Worm (Caenorhabditis elegans) whole organism, L1 larva: ENCODE measurements around the gene wht-3.
A peak's percentile ranks its signal among the peaks of the same experiment; 100 is the strongest.

ENCODE experiments used
- C34B4.2 ChIP-seq: sonication (generic microtip); optimal IDR thresholded peaks from 2 replicates; lab custom pipeline; 2017; ENCODE audit warnings: mild to moderate bottlenecking, missing genetic modification characterization, missing compliant biosample characterization
- Y116A8C.19 ChIP-seq: sonication (generic microtip); optimal IDR thresholded peaks from 2 replicates; lab custom pipeline; 2016; ENCODE audit warnings: missing compliant biosample characterization, missing genetic modification characterization, borderline replicate concordance
- aha-1 ChIP-seq: fragments of 150-350 bp; optimal IDR thresholded peaks from 2 replicates; lab custom pipeline; 2014; ENCODE audit warnings: missing biosample characterization, missing genetic modification characterization
- ceh-63 ChIP-seq: fragments of 200-800 bp; sonication (Bioruptor generic); optimal IDR thresholded peaks from 2 replicates; lab custom pipeline; 2018; ENCODE audit warnings: mild to moderate bottlenecking, missing genetic modification characterization, missing compliant biosample characterization
- ceh-8 ChIP-seq: fragments of 200-800 bp; sonication (Bioruptor generic); optimal IDR thresholded peaks from 2 replicates; lab custom pipeline; 2018; ENCODE audit warnings: mild to moderate bottlenecking, missing genetic modification characterization, moderate library complexity, missing compliant biosample characterization
- ceh-82 ChIP-seq, 3 experiments: fragments of 150-350 bp in 1 of 3; sonication (generic microtip) in 2 of 3; optimal IDR thresholded peaks; 2 replicates each; lab custom pipeline; 2014 to 2017; ENCODE audit warnings: missing biosample characterization in 3 of 3, missing genetic modification characterization in 3 of 3
- ceh-88 ChIP-seq: fragments of 200-800 bp; sonication (Bioruptor generic); IDR thresholded peaks from 2 replicates; pipeline ENCODE4 v1.3.6; 2022; ENCODE audit warnings: missing genetic modification characterization, missing compliant biosample characterization
- dsc-1 ChIP-seq: sonication (generic microtip); optimal IDR thresholded peaks from 2 replicates; lab custom pipeline; 2016; ENCODE audit warnings: mild to moderate bottlenecking, missing genetic modification characterization, missing compliant biosample characterization
- efl-1 ChIP-seq, 4 experiments: fragments of 150-350 bp; optimal IDR thresholded peaks in 3 of 4; peaks in 1 of 4; 1 replicate in 1 of 4; 2 replicates in 3 of 4; lab custom pipeline; 2014; ENCODE audit warnings: missing biosample characterization in 2 of 4, missing genetic modification characterization in 2 of 4, missing genetic modification reagents in 2 of 4
- egl-13 ChIP-seq: sonication (generic microtip); optimal IDR thresholded peaks from 2 replicates; lab custom pipeline; 2016; ENCODE audit warnings: missing genotype, missing genetic modification reagents, missing genetic modification characterization, missing compliant biosample characterization
- egl-27 ChIP-seq, 2 experiments: fragments of 150-350 bp in 1 of 2; sonication (generic microtip); optimal IDR thresholded peaks; 3 replicates each; lab custom pipeline; 2017 to 2018; ENCODE audit warnings: missing biosample characterization in 2 of 2, missing genetic modification characterization in 2 of 2, missing genetic modification reagents in 2 of 2
- elt-2 ChIP-seq: sonication (generic microtip); optimal IDR thresholded peaks from 2 replicates; lab custom pipeline; 2016; ENCODE audit warnings: missing genetic modification characterization, mild to moderate bottlenecking, inconsistent platforms, missing compliant biosample characterization, missing genetic modification reagents
- elt-3 ChIP-seq, 6 experiments: fragments of 150-350 bp in 1 of 6; sonication (generic microtip); optimal IDR thresholded peaks; 2 replicates each; lab custom pipeline; 2017 to 2018; ENCODE audit warnings: missing biosample characterization in 6 of 6, missing genetic modification characterization in 6 of 6, inconsistent platforms in 1 of 6
- fkh-4 ChIP-seq: sonication (generic microtip); optimal IDR thresholded peaks from 2 replicates; lab custom pipeline; 2016; ENCODE audit warnings: missing compliant biosample characterization, missing genetic modification characterization, borderline replicate concordance
- fkh-8 ChIP-seq: sonication (generic microtip); optimal IDR thresholded peaks from 2 replicates; lab custom pipeline; 2016; ENCODE audit warnings: mild to moderate bottlenecking, missing genetic modification characterization, missing compliant biosample characterization
- grh-1 ChIP-seq: fragments of 200-800 bp; sonication (Bioruptor generic); IDR thresholded peaks from 2 replicates; pipeline ENCODE4 v1.3.6; 2022; ENCODE audit warnings: missing genetic modification reagents, missing genetic modification characterization, missing compliant biosample characterization
- hpl-2 ChIP-seq: fragments of 150-350 bp; optimal IDR thresholded peaks from 2 replicates; lab custom pipeline; 2014; ENCODE audit warnings: missing biosample characterization, missing genetic modification reagents, missing genetic modification characterization
- lin-13 ChIP-seq: fragments of 150-350 bp; optimal IDR thresholded peaks from 2 replicates; lab custom pipeline; 2014; ENCODE audit warnings: missing biosample characterization, missing genetic modification reagents, missing genetic modification characterization
- lin-15B ChIP-seq: fragments of 150-350 bp; sonication (generic microtip); optimal IDR thresholded peaks from 3 replicates; lab custom pipeline; 2014; ENCODE audit warnings: missing biosample characterization, missing genetic modification characterization
- lin-35 ChIP-seq, 2 experiments: fragments of 150-350 bp; optimal IDR thresholded peaks; 2 replicates each; lab custom pipeline; 2014; ENCODE audit warnings: missing biosample characterization in 2 of 2, missing genetic modification characterization in 2 of 2, missing genetic modification reagents in 2 of 2
- lin-39 ChIP-seq: fragments of 150-350 bp; optimal IDR thresholded peaks from 2 replicates; lab custom pipeline; 2014; ENCODE audit warnings: missing biosample characterization, missing genetic modification reagents, missing genetic modification characterization
- mef-2 ChIP-seq: fragments of 150-350 bp; optimal IDR thresholded peaks from 2 replicates; lab custom pipeline; 2014; ENCODE audit warnings: missing biosample characterization, missing genetic modification characterization
- mep-1 ChIP-seq: fragments of 150-350 bp; optimal IDR thresholded peaks from 2 replicates; lab custom pipeline; 2014; ENCODE audit warnings: missing biosample characterization, missing genetic modification characterization
- nhr-11 ChIP-seq: fragments of 150-350 bp; optimal IDR thresholded peaks from 2 replicates; lab custom pipeline; 2014; ENCODE audit warnings: missing biosample characterization, missing genetic modification characterization
- nhr-12 ChIP-seq: sonication (generic microtip); optimal IDR thresholded peaks from 2 replicates; lab custom pipeline; 2017; ENCODE audit warnings: missing biosample characterization, missing genetic modification characterization
- nhr-20 ChIP-seq: sonication (generic microtip); optimal IDR thresholded peaks from 2 replicates; lab custom pipeline; 2016; ENCODE audit warnings: mild to moderate bottlenecking, missing genetic modification characterization, missing compliant biosample characterization
- nhr-237 ChIP-seq: fragments of 150-350 bp; optimal IDR thresholded peaks from 2 replicates; lab custom pipeline; 2014; ENCODE audit warnings: missing biosample characterization, missing genetic modification characterization
- nhr-47 ChIP-seq: sonication (generic microtip); optimal IDR thresholded peaks from 2 replicates; lab custom pipeline; 2016; ENCODE audit warnings: mild to moderate bottlenecking, missing genetic modification characterization, moderate library complexity, missing compliant biosample characterization
- nhr-71 ChIP-seq: sonication (generic microtip); optimal IDR thresholded peaks from 2 replicates; lab custom pipeline; 2016; ENCODE audit warnings: mild to moderate bottlenecking, missing genetic modification characterization, moderate library complexity, missing compliant biosample characterization
- nhr-77 ChIP-seq: fragments of 150-350 bp; optimal IDR thresholded peaks from 2 replicates; lab custom pipeline; 2014; ENCODE audit warnings: missing biosample characterization, missing genetic modification characterization
- nhr-84 ChIP-seq: sonication (generic microtip); optimal IDR thresholded peaks from 2 replicates; lab custom pipeline; 2017; ENCODE audit warnings: missing biosample characterization, missing genetic modification characterization
- nhr-85 ChIP-seq: sonication (generic microtip); peaks from one replicate; lab custom pipeline; 2016; ENCODE audit warnings: missing genetic modification characterization, inconsistent platforms, missing compliant biosample characterization
- nhr-90 ChIP-seq: sonication (generic microtip); optimal IDR thresholded peaks from 2 replicates; lab custom pipeline; 2016; ENCODE audit warnings: mild to moderate bottlenecking, missing genetic modification characterization, missing compliant biosample characterization; ENCODE audit not compliant: poor library complexity
- pqm-1 ChIP-seq: sonication (generic microtip); optimal IDR thresholded peaks from 3 replicates; lab custom pipeline; 2017; ENCODE audit warnings: missing biosample characterization, missing genetic modification characterization
- rnt-1 ChIP-seq: sonication (generic microtip); optimal IDR thresholded peaks from 2 replicates; lab custom pipeline; 2016; ENCODE audit warnings: mild to moderate bottlenecking, missing genetic modification characterization, moderate library complexity, missing compliant biosample characterization
- skn-1 ChIP-seq: fragments of 150-350 bp; optimal IDR thresholded peaks from 2 replicates; lab custom pipeline; 2014; ENCODE audit warnings: missing biosample characterization, missing genetic modification characterization
- snpc-4 ChIP-seq: fragments of 150-350 bp; optimal IDR thresholded peaks from 2 replicates; lab custom pipeline; 2014; ENCODE audit warnings: missing biosample characterization, missing genetic modification characterization
- sup-37 ChIP-seq: fragments of 200-800 bp; sonication (Bioruptor generic); optimal IDR thresholded peaks from 2 replicates; lab custom pipeline; 2018; ENCODE audit warnings: mild to moderate bottlenecking, missing genetic modification characterization, missing compliant biosample characterization
- tbx-2 ChIP-seq: sonication (generic microtip); optimal IDR thresholded peaks from 2 replicates; lab custom pipeline; 2016; ENCODE audit warnings: missing genetic modification characterization, missing compliant biosample characterization
- tlp-1 ChIP-seq: fragments of 150-350 bp; optimal IDR thresholded peaks from 2 replicates; lab custom pipeline; 2014; ENCODE audit warnings: missing biosample characterization, missing genetic modification characterization
- unc-86 ChIP-seq: sonication (generic microtip); optimal IDR thresholded peaks from 2 replicates; lab custom pipeline; 2016; ENCODE audit warnings: missing genetic modification characterization, missing compliant biosample characterization
- unc-98 ChIP-seq: fragments of 200-800 bp; sonication (Bioruptor generic); IDR thresholded peaks from 2 replicates; pipeline ENCODE4 v1.3.6; 2022; ENCODE audit warnings: missing genetic modification characterization, missing compliant biosample characterization
- vab-15 ChIP-seq: sonication (generic microtip); optimal IDR thresholded peaks from 2 replicates; lab custom pipeline; 2017; ENCODE audit warnings: missing genotype, mild to moderate bottlenecking, missing genetic modification characterization, missing compliant biosample characterization
- zip-4 ChIP-seq: fragments of 200-800 bp; sonication (Bioruptor generic); optimal IDR thresholded peaks from 2 replicates; lab custom pipeline; 2018; ENCODE audit warnings: mild to moderate bottlenecking, missing genetic modification characterization, moderate library complexity, missing compliant biosample characterization
- ztf-4 ChIP-seq: fragments of 150-350 bp; optimal IDR thresholded peaks from 2 replicates; lab custom pipeline; 2014; ENCODE audit warnings: missing biosample characterization, missing genetic modification characterization

The wht-3 gene

DNA sequence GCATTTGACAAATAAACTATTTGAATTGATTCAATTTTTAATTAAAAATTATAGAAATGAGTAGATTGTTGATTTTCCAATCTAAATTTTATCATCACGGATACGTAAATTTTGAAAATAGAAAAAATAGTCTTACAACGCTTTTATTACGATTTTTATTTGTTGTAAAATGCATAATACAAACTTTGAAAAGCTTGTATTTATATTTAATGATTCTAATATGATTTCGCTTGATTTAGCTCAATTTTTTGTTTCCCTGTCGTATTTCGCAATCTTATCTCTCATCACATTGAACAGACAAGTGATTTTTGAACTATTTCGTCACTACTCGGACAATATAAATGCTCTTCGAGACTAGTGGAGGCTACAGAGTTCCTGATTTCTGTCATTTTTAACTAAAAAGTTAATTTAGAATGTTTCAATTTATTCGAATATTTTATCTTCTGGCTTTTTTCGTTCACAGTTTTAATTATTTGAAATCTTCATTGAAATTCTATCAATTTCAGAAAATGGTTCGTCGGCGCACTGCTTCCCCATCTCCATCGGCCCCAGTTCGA is at the start of gene wht-3, which contains the start of gene har-1:
wht-3 (minus strand) TSS at position 51 of the 557 bp plus-strand sequence.
har-1 (plus strand) TSS at position 507 of the 557 bp plus-strand sequence.
- TF ChIP-seq nhr-77 (tag; lab: Kevin White, UChicago) (no peak), pqm-1 (tag; lab: Kevin White, UChicago) (no peak), Y116A8C.19 (tag; lab: Kevin White, UChicago) (no peak), nhr-71 (tag; lab: Kevin White, UChicago) (peak; percentile 18), fkh-8 (tag; lab: Kevin White, UChicago) (no peak), zip-4 (peak; percentile 26), C34B4.2 (no peak), egl-27 (tag; optimal IDR thresholded peaks at IDR 0.05; lab: Kevin White, UChicago) (no peak), rnt-1 (tag; lab: Kevin White, UChicago) (no peak), efl-1 (optimal IDR thresholded peaks at IDR 0.05; lab: Kevin White, UChicago) (peak in 1 of 2 experiments; percentile 3), efl-1 (GFP tag; optimal IDR thresholded peaks at IDR 0.05 in 1 of 2; lab: Kevin White, UChicago) (no peak), nhr-47 (tag; lab: Kevin White, UChicago) (no peak), nhr-12 (tag; lab: Kevin White, UChicago) (no peak), unc-86 (tag; lab: Kevin White, UChicago) (no peak), egl-13 (tag; lab: Kevin White, UChicago) (no peak), skn-1 (tag; lab: Kevin White, UChicago) (peak; percentile 57), snpc-4 (no peak), mep-1 (tag; lab: Kevin White, UChicago) (peak; percentile 39), aha-1 (tag; lab: Kevin White, UChicago) (no peak), ceh-8 (GFP tag; lab: Kevin White, UChicago) (no peak), fkh-4 (tag; lab: Kevin White, UChicago) (no peak), dsc-1 (no peak), lin-13 (GFP tag; lab: Kevin White, UChicago) (no peak), lin-15B (tag; lab: Kevin White, UChicago) (no peak), tbx-2 (tag; lab: Kevin White, UChicago) (no peak), ceh-88 (GFP tag; lab: Robert Waterston, UW) (peak; percentile 28; the same call in 1 of the 2 replicates), hpl-2 (GFP tag; lab: Kevin White, UChicago) (no peak), vab-15 (tag; lab: Kevin White, UChicago) (no peak), nhr-85 (tag; lab: Kevin White, UChicago) (peak; percentile 37), sup-37 (GFP tag; lab: Kevin White, UChicago) (no peak), nhr-84 (tag; lab: Kevin White, UChicago) (no peak), nhr-90 (tag; lab: Kevin White, UChicago) (no peak)
- TF ChIP-seq, all 84 proteins: peak for 7

DNA sequence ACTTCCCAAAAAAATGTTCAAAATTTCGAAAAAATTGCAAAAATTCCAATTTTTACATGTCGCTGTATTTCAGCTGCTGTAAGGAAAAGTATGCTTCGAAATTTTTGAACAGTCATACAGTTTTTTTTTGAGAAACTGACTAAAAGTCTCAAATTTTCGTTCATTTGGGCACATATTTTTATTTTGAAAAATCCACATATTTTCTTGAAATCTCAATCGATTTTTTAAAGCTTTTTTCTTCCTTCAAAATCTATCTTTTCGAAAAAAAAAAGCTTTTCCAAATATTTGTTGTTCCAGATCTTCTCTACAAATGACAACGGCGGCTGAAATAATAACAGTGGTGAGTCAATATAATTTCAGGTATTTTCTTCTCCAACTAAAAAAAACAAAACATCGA is 45.6 kb upstream of the wht-3 start, which contains the start of gene asd-1:
asd-1 (plus strand) TSS at position 298 of the 397 bp plus-strand sequence.
- TF ChIP-seq zip-4 (no peak), ztf-4 (tag; lab: Kevin White, UChicago) (no peak), mep-1 (tag; lab: Kevin White, UChicago) (no peak), lin-39 (tag; lab: Kevin White, UChicago) (no peak), unc-98 (no peak), nhr-84 (tag; lab: Kevin White, UChicago) (no peak), elt-3 (tag; optimal IDR thresholded peaks at IDR 0.05; lab: Kevin White, UChicago) (no peak)

DNA sequence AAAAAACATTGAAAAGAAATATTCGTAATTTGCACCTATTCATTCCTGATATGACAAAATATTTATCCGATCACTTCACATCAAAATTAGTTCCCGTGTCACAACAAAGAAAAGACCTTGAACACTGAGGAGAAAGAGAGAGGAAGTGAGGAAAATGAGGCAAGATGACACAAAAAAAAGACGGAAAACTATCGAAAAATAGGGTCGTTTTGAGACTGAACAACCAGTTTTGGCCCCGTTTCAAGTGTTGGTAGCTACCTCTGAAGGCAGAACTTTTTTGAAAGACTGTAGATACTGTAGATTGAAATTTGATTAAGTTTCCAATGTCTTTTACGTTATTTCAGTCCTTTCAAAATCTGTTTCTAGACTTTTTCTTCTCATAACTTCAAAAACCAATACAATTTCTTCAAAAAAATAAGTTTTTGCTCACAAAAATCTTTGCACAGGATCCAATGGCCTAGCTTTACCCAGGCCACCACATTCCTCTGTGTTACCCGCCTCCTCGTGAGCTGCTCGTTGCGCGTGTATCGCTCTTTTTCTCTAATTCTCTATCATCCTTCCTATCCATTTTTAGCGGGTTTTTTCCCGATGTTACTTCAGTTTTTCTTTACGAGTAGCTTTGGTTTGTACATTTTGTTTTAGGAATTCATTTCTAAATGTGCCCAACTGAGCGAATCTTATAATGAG is 45.0 kb upstream of the wht-3 start:
- no peak for TF ChIP-seq ceh-63 (GFP tag; lab: Kevin White, UChicago)
- TF ChIP-seq nhr-237 (tag; lab: Kevin White, UChicago) = no peak
- peak; percentile 15 for TF ChIP-seq zip-4
- no peak for TF ChIP-seq nhr-11
- peak; percentile 59 for TF ChIP-seq lin-15B (tag; lab: Kevin White, UChicago)
- peak; percentile 67 to 74 for TF ChIP-seq efl-1 (optimal IDR thresholded peaks at IDR 0.05; lab: Kevin White, UChicago)
- TF ChIP-seq efl-1 (GFP tag; optimal IDR thresholded peaks at IDR 0.05 in 1 of 2; lab: Kevin White, UChicago) = peak; percentile 56 to 94
- TF ChIP-seq lin-35 (GFP tag; optimal IDR thresholded peaks at IDR 0.05; lab: Kevin White, UChicago) = peak in 1 of 2 experiments; percentile 69
- peak; percentile 51 for TF ChIP-seq snpc-4
- no peak for TF ChIP-seq mef-2 (tag; lab: Kevin White, UChicago)
- no peak for TF ChIP-seq C34B4.2
- TF ChIP-seq mep-1 (tag; lab: Kevin White, UChicago) = peak; percentile 56
- TF ChIP-seq grh-1 (GFP tag; lab: Robert Waterston, UW) = no peak
- no peak for TF ChIP-seq tlp-1 (tag; lab: Kevin White, UChicago)
- TF ChIP-seq nhr-20 (tag; lab: Kevin White, UChicago) = peak; percentile 50
- TF ChIP-seq fkh-4 (tag; lab: Kevin White, UChicago) = peak; percentile 47
- TF ChIP-seq fkh-8 (tag; lab: Kevin White, UChicago) = peak; percentile 85
- TF ChIP-seq ceh-82 (tag; optimal IDR thresholded peaks at IDR 0.05; lab: Kevin White, UChicago) = peak; percentile 18 to 85 (median 30)
- no peak for TF ChIP-seq vab-15 (tag; lab: Kevin White, UChicago)
- TF ChIP-seq lin-39 (tag; lab: Kevin White, UChicago) = no peak
- TF ChIP-seq elt-2 (tag; lab: Kevin White, UChicago) = no peak
